Fruit fly (Drosophila melanogaster) whole organism, wandering third instar larva: ENCODE data around the gene TMEM216.

Source experiments
- Abd-B ChIP-seq: fragments of >200 bp; optimal IDR thresholded peaks from 2 replicates; lab custom pipeline; 2017; ENCODE audit warnings: missing biosample characterization, missing genetic modification characterization
- CG32264 ChIP-seq: fragments of 200-800 bp; sonication (Bioruptor generic); optimal IDR thresholded peaks from 2 replicates; lab custom pipeline; 2016; ENCODE audit warnings: missing biosample characterization, missing genetic modification characterization
- CG9705 ChIP-seq: fragments of 200-800 bp; sonication (Bioruptor generic); optimal IDR thresholded peaks from 2 replicates; lab custom pipeline; 2018; ENCODE audit warnings: missing biosample characterization, mild to moderate bottlenecking, missing genetic modification characterization
- CrebA ChIP-seq: fragments of 200-800 bp; sonication (Bioruptor generic); optimal IDR thresholded peaks from 2 replicates; lab custom pipeline; 2016; ENCODE audit warnings: missing biosample characterization, mild to moderate bottlenecking, missing genetic modification characterization, borderline replicate concordance
- Dfd ChIP-seq: fragments of >200 bp; optimal IDR thresholded peaks from 2 replicates; lab custom pipeline; 2017; ENCODE audit warnings: missing biosample characterization, missing genetic modification characterization
- Dif ChIP-seq: fragments of 200-275, 200-300 bp; sonication (Bioruptor generic); optimal IDR thresholded peaks from 2 replicates; lab custom pipeline; 2018; ENCODE audit warnings: missing biosample characterization, missing genetic modification characterization; ENCODE audit not compliant: partially characterized antibody
- GATAd ChIP-seq: sonication (Bioruptor generic); optimal IDR thresholded peaks from 2 replicates; lab custom pipeline; 2016; ENCODE audit warnings: missing biosample characterization, missing genetic modification characterization
- Hnf4 ChIP-seq: fragments of 200-800 bp; sonication (Bioruptor generic); optimal IDR thresholded peaks from 2 replicates; lab custom pipeline; 2016; ENCODE audit warnings: missing biosample characterization, mild to moderate bottlenecking, missing genetic modification characterization
- Hr78 ChIP-seq: fragments of >200 bp; optimal IDR thresholded peaks from 2 replicates; lab custom pipeline; 2017; ENCODE audit warnings: missing biosample characterization, missing genetic modification characterization
- Hr83 ChIP-seq: fragments of 200-300 bp; sonication (Bioruptor generic); optimal IDR thresholded peaks from 2 replicates; lab custom pipeline; 2016; ENCODE audit warnings: missing biosample characterization, mild to moderate bottlenecking, missing genetic modification characterization, moderate library complexity; ENCODE audit not compliant: poor library complexity, severe bottlenecking
- Mio ChIP-seq: sonication (Bioruptor generic); optimal IDR thresholded peaks from 2 replicates; lab custom pipeline; 2016; ENCODE audit warnings: missing biosample characterization, missing genetic modification characterization
- N ChIP-seq: fragments of >200 bp; optimal IDR thresholded peaks from 2 replicates; lab custom pipeline; 2018; ENCODE audit warnings: missing biosample characterization, missing external identifiers, missing genetic modification characterization
- OdsH ChIP-seq: fragments of 200-800 bp; sonication (Bioruptor generic); optimal IDR thresholded peaks from 2 replicates; lab custom pipeline; 2016; ENCODE audit warnings: missing biosample characterization, mild to moderate bottlenecking, missing genetic modification characterization
- Rel ChIP-seq, 2 experiments: fragments of 200-800 bp; sonication (Bioruptor generic) in 1 of 2; optimal IDR thresholded peaks; 2 replicates in 1 of 2; 3 replicates in 1 of 2; lab custom pipeline; 2016 to 2019; ENCODE audit warnings: mild to moderate bottlenecking in 2 of 2, missing biosample characterization in 2 of 2, missing genetic modification characterization in 2 of 2, moderate library complexity in 1 of 2
- Sp1 ChIP-seq: fragments of 200-800 bp; sonication (Bioruptor generic); optimal IDR thresholded peaks from 3 replicates; lab custom pipeline; 2019; ENCODE audit warnings: missing biosample characterization, mild to moderate bottlenecking, missing genetic modification characterization, moderate library complexity
- br ChIP-seq: fragments of 200-800 bp; sonication (Bioruptor generic); optimal IDR thresholded peaks from 2 replicates; lab custom pipeline; 2016; ENCODE audit warnings: missing biosample characterization, missing genetic modification characterization
- dmrt93B ChIP-seq: fragments of 200-800 bp; sonication (Bioruptor generic); optimal IDR thresholded peaks from 2 replicates; lab custom pipeline; 2018; ENCODE audit warnings: missing biosample characterization, mild to moderate bottlenecking, missing genetic modification characterization
- dsf ChIP-seq: sonication (Bioruptor generic); optimal IDR thresholded peaks from 2 replicates; lab custom pipeline; 2016; ENCODE audit warnings: missing biosample characterization, missing genetic modification characterization, borderline replicate concordance
- ey ChIP-seq: fragments of 200-800 bp; sonication (Bioruptor generic); optimal IDR thresholded peaks from 2 replicates; lab custom pipeline; 2016; ENCODE audit warnings: missing biosample characterization, missing genetic modification characterization
- foxo ChIP-seq, 2 experiments: fragments of 200-800 bp; sonication (Bioruptor generic); optimal IDR thresholded peaks; 2 replicates in 1 of 2; 3 replicates in 1 of 2; lab custom pipeline; 2016 to 2017; ENCODE audit warnings: missing biosample characterization in 2 of 2, missing genetic modification characterization in 2 of 2
- fru ChIP-seq: fragments of 200-800 bp; sonication (Bioruptor generic); optimal IDR thresholded peaks from 3 replicates; lab custom pipeline; 2016; ENCODE audit warnings: missing biosample characterization, mild to moderate bottlenecking, missing genetic modification characterization
- h ChIP-seq: fragments of 200-800 bp; sonication (Bioruptor generic); optimal IDR thresholded peaks from 3 replicates; lab custom pipeline; 2016; ENCODE audit warnings: missing biosample characterization, mild to moderate bottlenecking, missing genetic modification characterization
- lola ChIP-seq: fragments of >200 bp; optimal IDR thresholded peaks from 2 replicates; lab custom pipeline; 2017; ENCODE audit warnings: missing biosample characterization, missing genetic modification characterization
- rgr ChIP-seq: fragments of 200-800 bp; sonication (Bioruptor generic); optimal IDR thresholded peaks from 3 replicates; lab custom pipeline; 2016; ENCODE audit warnings: missing biosample characterization, mild to moderate bottlenecking, missing genetic modification characterization
- sage ChIP-seq: fragments of 200-800 bp; sonication (Bioruptor generic); optimal IDR thresholded peaks from 2 replicates; lab custom pipeline; 2016; ENCODE audit warnings: missing biosample characterization, mild to moderate bottlenecking, missing genetic modification characterization
- sv ChIP-seq: fragments of 200-800 bp; sonication (Bioruptor generic); optimal IDR thresholded peaks from 3 replicates; lab custom pipeline; 2016; ENCODE audit warnings: missing biosample characterization, missing genetic modification characterization
- tai ChIP-seq: sonication (Bioruptor generic); optimal IDR thresholded peaks from 2 replicates; lab custom pipeline; 2016; ENCODE audit warnings: missing biosample characterization, missing genetic modification characterization
- usp ChIP-seq: fragments of >200 bp; optimal IDR thresholded peaks from 2 replicates; lab custom pipeline; 2017; ENCODE audit warnings: missing biosample characterization, missing genetic modification characterization
- woc ChIP-seq: sonication (Bioruptor generic); optimal IDR thresholded peaks from 2 replicates; lab custom pipeline; 2016; ENCODE audit warnings: missing biosample characterization, mild to moderate bottlenecking, missing genetic modification characterization

Gene TMEM216

dm6 chr3R:8716551-8716879, 472 bp downstream of the TMEM216 start:
- TF ChIP-seq OdsH (peak; percentile 6), rgr (GFP tag; lab: Kevin White, UChicago) (no peak), ey (GFP tag; lab: Kevin White, UChicago) (peak; percentile 10), usp (no peak), sage (GFP tag; lab: Kevin White, UChicago) (no peak), br (GFP tag; lab: Kevin White, UChicago) (no peak), Mio (GFP tag; lab: Kevin White, UChicago) (no peak), tai (GFP tag; lab: Kevin White, UChicago) (no peak), Rel (GFP tag; optimal IDR thresholded peaks at IDR 0.05; lab: Kevin White, UChicago) (no peak), Rel (tag; optimal IDR thresholded peaks at IDR 0.05; lab: Kevin White, UChicago) (no peak), fru (GFP tag; lab: Kevin White, UChicago) (no peak), CG32264 (GFP tag; lab: Kevin White, UChicago) (no peak)

- TF ChIP-seq sv (GFP tag; lab: Kevin White, UChicago) (no peak), Rel (GFP tag; optimal IDR thresholded peaks at IDR 0.05; lab: Kevin White, UChicago) (no peak), Rel (tag; optimal IDR thresholded peaks at IDR 0.05; lab: Kevin White, UChicago) (peak; percentile 25)
Measured at dm6 chr3R:8718356-8718755, 2.3 kb downstream of the TMEM216 start, which contains the start of gene Cks85A. Gene Cks85A, minus strand, starts transcription at chr3R:8718456.

dm6 chr3R:8718898-8719297, 2.9 kb downstream of the TMEM216 start, which contains the start of gene CG11760:
Gene CG11760, plus strand, starts transcription at chr3R:8719198.
- no peak for TF ChIP-seq h
- TF ChIP-seq CrebA (GFP tag; lab: Kevin White, UChicago): no peak
- TF ChIP-seq CG9705 (GFP tag; lab: Kevin White, UChicago): no peak
- no peak for TF ChIP-seq lola (GFP tag; lab: Kevin White, UChicago)
- no peak for TF ChIP-seq GATAd
- TF ChIP-seq Hr78: no peak
- no peak for TF ChIP-seq dsf (GFP tag; lab: Kevin White, UChicago)
- no peak for TF ChIP-seq Hnf4 (GFP tag; lab: Kevin White, UChicago)
- TF ChIP-seq Rel (GFP tag; optimal IDR thresholded peaks at IDR 0.05; lab: Kevin White, UChicago): no peak
- TF ChIP-seq Rel (tag; optimal IDR thresholded peaks at IDR 0.05; lab: Kevin White, UChicago): no peak
- TF ChIP-seq Dfd: no peak
- TF ChIP-seq Dif (GFP tag; lab: Kevin White, UChicago): no peak
- TF ChIP-seq foxo (GFP tag; optimal IDR thresholded peaks at IDR 0.05; lab: Kevin White, UChicago): no peak
- TF ChIP-seq woc (GFP tag; lab: Kevin White, UChicago): no peak

- TF ChIP-seq sage (GFP tag; lab: Kevin White, UChicago) (no peak), N (no peak), Hr83 (GFP tag; lab: Kevin White, UChicago) (no peak), Dif (GFP tag; lab: Kevin White, UChicago) (no peak), Abd-B (GFP tag; lab: Kevin White, UChicago) (no peak), CG9705 (GFP tag; lab: Kevin White, UChicago) (no peak), CrebA (GFP tag; lab: Kevin White, UChicago) (no peak), rgr (GFP tag; lab: Kevin White, UChicago) (no peak), Sp1 (no peak), tai (GFP tag; lab: Kevin White, UChicago) (no peak), h (no peak)
- TF ChIP-seq, all 38 proteins: peak for 0
Measured at dm6 chr3R:8721071-8721470, 5.0 kb downstream of the TMEM216 start, which contains the start of gene CG8136. Gene CG8136, plus strand, starts transcription at chr3R:8721371.

dm6 chr3R:8722962-8723548, 7.0 kb downstream of the TMEM216 start, which contains the start of gene nom:
Gene nom, plus strand, starts transcription at chr3R:8723174.
- TF ChIP-seq Rel (GFP tag; optimal IDR thresholded peaks at IDR 0.05; lab: Kevin White, UChicago) (no peak), Rel (tag; optimal IDR thresholded peaks at IDR 0.05; lab: Kevin White, UChicago) (peak; percentile 77), usp (no peak), dmrt93B (GFP tag; lab: Kevin White, UChicago) (no peak), Hnf4 (GFP tag; lab: Kevin White, UChicago) (no peak)
- TF ChIP-seq, all 38 proteins: peak for 1
